Worm (Caenorhabditis elegans): Measurements from ENCODE around the gene slc-36.3.

ce11 chrV:20514483-20514882, 29.5 kb downstream of the slc-36.3 start:
- TF ChIP-seq egl-27 (tag; optimal IDR thresholded peaks at IDR 0.05) (no peak), fkh-8 (tag; optimal IDR thresholded peaks at IDR 0.05) (no peak), dpl-1 (GFP tag; optimal IDR thresholded peaks at IDR 0.05) (no peak), snpc-4 (tag; optimal IDR thresholded peaks at IDR 0.05) (no peak), unc-130 (tag; optimal IDR thresholded peaks at IDR 0.05) (no peak), jun-1 (tag; optimal IDR thresholded peaks at IDR 0.05) (no peak), nhr-77 (tag; optimal IDR thresholded peaks at IDR 0.05) (no peak), lin-13 (GFP tag; optimal IDR thresholded peaks at IDR 0.05) (no peak), dsc-1 (tag; optimal IDR thresholded peaks at IDR 0.05) (no peak), vab-15 (tag; optimal IDR thresholded peaks at IDR 0.05) (no peak), lin-39 (tag; optimal IDR thresholded peaks at IDR 0.05) (no peak), ztf-11 (tag; optimal IDR thresholded peaks at IDR 0.05) (no peak), nhr-28 (tag; optimal IDR thresholded peaks at IDR 0.05) (no peak)
